Fruit fly (Drosophila melanogaster) whole organism, pupa: Measurements from ENCODE around the gene Nrx-1.

ENCODE experiments used
- CG12605 ChIP-seq: fragments of 200-800 bp; sonication (Bioruptor generic); IDR thresholded peaks from 2 replicates; pipeline ENCODE4 v1.3.6; 2022; ENCODE audit warnings: missing biosample characterization, missing genetic modification characterization
- CG13204 ChIP-seq: fragments of 200-800 bp; sonication (Bioruptor generic); optimal IDR thresholded peaks from 2 replicates; lab custom pipeline; 2018; ENCODE audit warnings: missing biosample characterization, mild to moderate bottlenecking, missing genetic modification characterization, moderate library complexity
- CG14655 ChIP-seq: fragments of 200-800 bp; sonication (Bioruptor generic); optimal IDR thresholded peaks from 3 replicates; lab custom pipeline; 2017; ENCODE audit warnings: mild to moderate bottlenecking, missing biosample characterization, missing genetic modification reagents, missing genetic modification characterization
- CG15710 ChIP-seq: fragments of 200-800 bp; sonication (Bioruptor generic); optimal IDR thresholded peaks from 2 replicates; lab custom pipeline; 2018; ENCODE audit warnings: missing biosample characterization, mild to moderate bottlenecking, missing genetic modification characterization, moderate library complexity
- CG17806 ChIP-seq: fragments of 200-800 bp; sonication (Bioruptor generic); optimal IDR thresholded peaks from 2 replicates; lab custom pipeline; 2018; ENCODE audit warnings: missing biosample characterization, mild to moderate bottlenecking, missing genetic modification characterization, moderate library complexity
- CG34367 ChIP-seq: fragments of 200-800 bp; sonication (Bioruptor generic); optimal IDR thresholded peaks from 2 replicates; lab custom pipeline; 2018; ENCODE audit warnings: missing biosample characterization, mild to moderate bottlenecking, missing genetic modification characterization
- CG8159 ChIP-seq: fragments of 200-800 bp; sonication (Bioruptor generic); optimal IDR thresholded peaks from 3 replicates; lab custom pipeline; 2018; ENCODE audit warnings: missing biosample characterization, mild to moderate bottlenecking, missing genetic modification characterization, moderate library complexity
- CG9948 ChIP-seq: fragments of 200-800 bp; sonication (Bioruptor generic); optimal IDR thresholded peaks from 2 replicates; lab custom pipeline; 2018; ENCODE audit warnings: missing biosample characterization, mild to moderate bottlenecking, missing genetic modification characterization, moderate library complexity
- EcR ChIP-seq: fragments of 200-800 bp; sonication (Bioruptor generic); optimal IDR thresholded peaks from 3 replicates; lab custom pipeline; 2019; ENCODE audit warnings: missing biosample characterization, missing genetic modification characterization, mild to moderate bottlenecking, moderate library complexity, missing genetic modification reagents
- Pif1B ChIP-seq: fragments of 200-800 bp; sonication (Bioruptor generic); optimal IDR thresholded peaks from 3 replicates; lab custom pipeline; 2016; ENCODE audit warnings: missing biosample characterization, missing genetic modification characterization
- Snoo ChIP-seq: fragments of 200-800 bp; sonication (Bioruptor generic); optimal IDR thresholded peaks from 3 replicates; lab custom pipeline; 2017; ENCODE audit warnings: missing biosample characterization, mild to moderate bottlenecking, missing genetic modification characterization, inconsistent platforms
- fd96Ca ChIP-seq: fragments of 200-800 bp; sonication (Bioruptor generic); IDR thresholded peaks from 3 replicates; pipeline ENCODE4 v1.3.6; 2022; ENCODE audit warnings: missing biosample characterization, missing genetic modification characterization

DNA sequence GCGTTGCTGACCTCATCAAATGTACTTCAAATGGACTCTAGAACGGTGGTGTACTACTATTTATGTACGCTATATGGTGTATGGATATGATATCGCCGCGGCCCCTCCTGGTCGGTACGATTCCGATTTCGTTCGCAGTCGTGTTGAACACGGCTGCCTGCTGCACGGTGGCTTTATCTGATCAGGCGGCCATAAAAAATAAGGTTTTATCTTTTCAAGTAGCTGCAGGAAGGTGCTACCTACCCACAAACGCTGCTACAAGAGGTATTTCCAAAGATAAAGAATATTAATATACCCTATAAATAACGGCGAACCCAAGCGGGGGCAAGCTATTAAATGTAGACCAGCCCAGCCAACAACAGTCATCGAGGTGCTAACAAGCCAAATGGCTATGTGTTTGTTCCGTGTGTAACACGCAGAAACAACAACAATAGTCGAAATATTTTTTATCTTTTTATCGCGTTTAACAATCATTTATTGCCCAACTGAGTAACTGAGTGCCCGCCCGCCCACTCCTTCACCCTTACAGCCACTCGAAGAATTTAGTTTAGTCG lies 18.4 kb upstream of the Nrx-1 start:
- no peak for TF ChIP-seq CG17806
- TF ChIP-seq Snoo (tag; lab: Kevin White, UChicago): no peak
- TF ChIP-seq CG8159 (tag; lab: Kevin White, UChicago): no peak
- no peak for TF ChIP-seq CG13204 (GFP tag; lab: Kevin White, UChicago)
- TF ChIP-seq CG9948 (tag; lab: Kevin White, UChicago): no peak
- TF ChIP-seq CG15710: no peak
- no peak for TF ChIP-seq Pif1B (GFP tag; lab: Kevin White, UChicago)
- TF ChIP-seq EcR (GFP tag; lab: Kevin White, UChicago): no peak
- no peak for TF ChIP-seq fd96Ca
- no peak for TF ChIP-seq CG12605 (GFP tag; lab: Robert Waterston, UW)
- TF ChIP-seq CG34367 (tag; lab: Kevin White, UChicago): no peak
- TF ChIP-seq CG14655 (GFP tag; lab: Kevin White, UChicago): no peak
